Fruit fly (Drosophila melanogaster): ENCODE data around the gene Sgs8.

Sgs8 gene

DNA sequence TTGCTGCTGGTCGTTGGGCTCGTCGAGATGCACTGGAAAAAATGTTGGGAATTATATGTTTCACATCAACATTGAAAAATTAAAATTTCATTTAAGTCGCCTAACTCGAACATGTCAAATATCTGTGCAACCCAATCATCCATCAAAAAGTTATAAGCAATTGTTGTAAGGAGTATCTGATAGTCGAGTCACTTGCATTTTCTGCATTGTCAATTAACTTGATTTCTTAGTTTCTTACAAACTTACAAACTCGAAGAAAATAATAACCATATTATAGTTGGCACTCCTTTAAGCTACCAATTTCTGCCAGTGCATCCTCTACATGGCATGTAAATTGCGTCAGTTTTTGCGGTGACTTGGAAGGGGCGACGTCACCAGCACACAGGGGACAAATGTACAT, 26.1 kb downstream of the Sgs8 start (continued):
- TF ChIP-seq NC2α (GFP tag; optimal IDR thresholded peaks at IDR 0.05) (no peak), CG7745 (tag; optimal IDR thresholded peaks at IDR 0.05) (no peak), Atf6 (GFP tag; IDR thresholded peaks at IDR 0.05) (no peak), CG16779 (GFP tag; IDR thresholded peaks at IDR 0.05) (no peak), Deaf1 (tag; optimal IDR thresholded peaks at IDR 0.05) (no peak), CG12391 (tag; optimal IDR thresholded peaks at IDR 0.05) (peak; percentile 45), Gug (GFP tag; IDR thresholded peaks at IDR 0.05) (no peak; the same call in 3 of the 4 replicates), CG18262 (tag; optimal IDR thresholded peaks at IDR 0.05) (peak; percentile 70), CG11247 (GFP tag; IDR thresholded peaks at IDR 0.05) (no peak), Med (GFP tag) (peak; percentile 89), crc (GFP tag; optimal IDR thresholded peaks at IDR 0.05) (no peak), ind (GFP tag; optimal IDR thresholded peaks at IDR 0.05) (peak; percentile 8), CG1602 (GFP tag; optimal IDR thresholded peaks at IDR 0.05) (peak; percentile 54), Trl (optimal IDR thresholded peaks at IDR 0.05) (no peak), Trl (GFP tag; optimal IDR thresholded peaks at IDR 0.05) (peak; percentile 35), tgo (GFP tag; IDR thresholded peaks at IDR 0.05) (peak; percentile 18; the same call in 1 of the 3 replicates), CG12104 (GFP tag; optimal IDR thresholded peaks at IDR 0.05) (peak; percentile 10), CG14441 (GFP tag; IDR thresholded peaks at IDR 0.05) (no peak), tio (GFP tag; optimal IDR thresholded peaks at IDR 0.05) (peak; percentile 51), CG10543 (GFP tag; optimal IDR thresholded peaks at IDR 0.05) (no peak), CG9215 (GFP tag; IDR thresholded peaks at IDR 0.05) (0 out of 2 replicates have a peak, but pooled peaks have one; percentile 6), ham (GFP tag; IDR thresholded peaks at IDR 0.05) (no peak), CG3726 (GFP tag; IDR thresholded peaks at IDR 0.05) (no peak), zfh2 (GFP tag; optimal IDR thresholded peaks at IDR 0.05) (no peak), Lim3 (GFP tag; IDR thresholded peaks at IDR 0.05) (no peak), peb (GFP tag; IDR thresholded peaks at IDR 0.05) (no peak), Six4 (GFP tag; optimal IDR thresholded peaks at IDR 0.05) (peak; percentile 20), B-H2 (GFP tag; optimal IDR thresholded peaks at IDR 0.05) (no peak), cas (GFP tag; IDR thresholded peaks at IDR 0.05) (no peak), Hey (tag; optimal IDR thresholded peaks at IDR 0.05) (no peak), Oli (tag; optimal IDR thresholded peaks at IDR 0.05) (peak; percentile 37), vfl (GFP tag; optimal IDR thresholded peaks at IDR 0.05) (no peak), Fer2 (tag; optimal IDR thresholded peaks at IDR 0.05) (no peak), CG13424 (tag; optimal IDR thresholded peaks at IDR 0.05) (peak; percentile 42), z (GFP tag; IDR thresholded peaks at IDR 0.05) (no peak), maf-S (GFP tag; optimal IDR thresholded peaks at IDR 0.05) (peak; percentile 21), D (optimal IDR thresholded peaks at IDR 0.05) (no peak), D (GFP tag; optimal IDR thresholded peaks at IDR 0.05) (peak; percentile 63), gsb-n (tag; optimal IDR thresholded peaks at IDR 0.05) (no peak), chif (GFP tag; optimal IDR thresholded peaks at IDR 0.05) (peak; percentile 27 to 58), CG17385 (GFP tag; optimal IDR thresholded peaks at IDR 0.05) (peak; percentile 27), Lpt (GFP tag; optimal IDR thresholded peaks at IDR 0.05) (no peak), ken (GFP tag; IDR thresholded peaks at IDR 0.05) (no peak), NC2β (GFP tag; optimal IDR thresholded peaks at IDR 0.05) (no peak), CG7357 (GFP tag; IDR thresholded peaks at IDR 0.05) (no peak), grau (tag; optimal IDR thresholded peaks at IDR 0.05) (peak; percentile 54), CG6272 (GFP tag; IDR thresholded peaks at IDR 0.05) (no peak), Hsf (GFP tag; optimal IDR thresholded peaks at IDR 0.05) (peak; percentile 49), pfk (GFP tag; optimal IDR thresholded peaks at IDR 0.05) (no peak), CG12942 (GFP tag; optimal IDR thresholded peaks at IDR 0.05) (peak; percentile 22), Mrtf (GFP tag; IDR thresholded peaks at IDR 0.05) (no peak), CG1603 (tag; optimal IDR thresholded peaks at IDR 0.05) (peak; percentile 53), CG9727 (GFP tag; optimal IDR thresholded peaks at IDR 0.05) (peak; percentile 65), p53 (GFP tag; optimal IDR thresholded peaks at IDR 0.05) (no peak)
